Worm (Caenorhabditis elegans) whole organism, young adult: ENCODE results near the gene T02H6.10.

Source experiments
- D2030.7 ChIP-seq: fragments of 200-800 bp; sonication (Bioruptor generic); IDR thresholded peaks from 2 replicates; pipeline ENCODE4 v1.3.6; 2022; ENCODE audit warnings: missing genetic modification reagents, missing genetic modification characterization, missing compliant biosample characterization
- F49E8.2 ChIP-seq: sonication (generic microtip); optimal IDR thresholded peaks from 3 replicates; lab custom pipeline; 2017; ENCODE audit warnings: missing genetic modification characterization, mild to moderate bottlenecking, missing compliant biosample characterization, antibody characterized with exemption, moderate library complexity; ENCODE audit not compliant: insufficient read depth
- F52B5.7 ChIP-seq: sonication (generic microtip); optimal IDR thresholded peaks from 2 replicates; lab custom pipeline; 2016; ENCODE audit warnings: mild to moderate bottlenecking, missing genetic modification characterization, missing compliant biosample characterization
- K11D2.4 ChIP-seq: fragments of 200-800 bp; sonication (Bioruptor generic); IDR thresholded peaks from 2 replicates; pipeline ENCODE4 v1.3.6; 2022; ENCODE audit warnings: missing genetic modification reagents, missing genetic modification characterization, missing compliant biosample characterization
- egl-18 ChIP-seq: fragments of 200-800 bp; sonication (Bioruptor generic); IDR thresholded peaks from 2 replicates; pipeline ENCODE4 v1.3.6; 2022; ENCODE audit warnings: missing genetic modification reagents, missing genetic modification characterization, missing compliant biosample characterization
- mxl-1 ChIP-seq: sonication (generic microtip); optimal IDR thresholded peaks from 2 replicates; lab custom pipeline; 2016; ENCODE audit warnings: missing genetic modification characterization, missing compliant biosample characterization
- sea-2 ChIP-seq: fragments of 200-800 bp; sonication (Bioruptor generic); IDR thresholded peaks from 2 replicates; pipeline ENCODE4 v1.3.6; 2022; ENCODE audit warnings: missing genetic modification characterization, missing compliant biosample characterization
- snpc-4 ChIP-seq, 5 experiments: fragments of 150-350 bp in 1 of 5; sonication (generic microtip) in 4 of 5; optimal IDR thresholded peaks; 2 replicates each; lab custom pipeline; 2014 to 2018; ENCODE audit warnings: missing genetic modification characterization in 5 of 5, missing biosample characterization in 3 of 5, antibody characterized with exemption in 2 of 5, mild to moderate bottlenecking in 2 of 5, missing compliant biosample characterization in 2 of 5, missing genotype in 2 of 5, moderate library complexity in 2 of 5, missing genetic modification reagents in 1 of 5
- tbx-9 ChIP-seq: sonication (generic microtip); optimal IDR thresholded peaks from 2 replicates; lab custom pipeline; 2016; ENCODE audit warnings: borderline replicate concordance, missing genetic modification characterization, inconsistent platforms, missing compliant biosample characterization
- ztf-25 ChIP-seq: fragments of 200-800 bp; sonication (Bioruptor generic); IDR thresholded peaks from 2 replicates; pipeline ENCODE4 v1.3.6; 2022; ENCODE audit warnings: missing genetic modification reagents, missing genetic modification characterization, missing compliant biosample characterization

DNA sequence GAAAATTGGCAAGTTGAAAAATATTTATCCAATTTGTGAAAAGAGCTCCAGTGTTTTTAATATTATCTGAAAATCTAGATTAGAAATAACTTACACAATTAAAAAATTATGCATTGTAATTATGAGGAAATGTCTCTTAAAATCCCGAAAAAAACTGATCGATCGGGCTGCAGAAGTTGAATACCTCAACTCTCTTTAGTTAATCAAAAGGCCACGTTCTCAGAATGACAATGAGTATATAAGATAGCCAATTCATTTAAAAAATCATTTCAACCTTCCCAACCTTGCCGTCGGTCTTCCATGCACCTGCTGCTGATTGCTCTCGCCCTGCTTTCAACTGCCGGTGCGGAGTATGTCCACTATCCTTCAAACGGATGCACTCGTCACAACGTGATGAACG is 9.2 kb upstream of the T02H6.10 start, which contains the start of gene T02H6.4:
- no peak for TF ChIP-seq mxl-1 (tag; lab: Kevin White, UChicago)
- TF ChIP-seq F49E8.2 (tag; lab: Kevin White, UChicago), result no peak
- no peak for TF ChIP-seq K11D2.4 (GFP tag; lab: Robert Waterston, UW)
- TF ChIP-seq sea-2 (GFP tag; lab: Robert Waterston, UW), result no peak
- no peak for TF ChIP-seq snpc-4 (GFP tag; optimal IDR thresholded peaks at IDR 0.05; lab: Kevin White, UChicago)
- no peak for TF ChIP-seq snpc-4 (tag; optimal IDR thresholded peaks at IDR 0.05; lab: Kevin White, UChicago)
- TF ChIP-seq D2030.7 (GFP tag; lab: Robert Waterston, UW), result no peak
- no peak for TF ChIP-seq tbx-9 (tag; lab: Kevin White, UChicago)
- no peak for TF ChIP-seq ztf-25 (GFP tag; lab: Robert Waterston, UW)
- TF ChIP-seq F52B5.7 (tag; lab: Kevin White, UChicago), result no peak
- TF ChIP-seq egl-18, result no peak
